Worm (Caenorhabditis elegans) whole organism, L4/young adult: ENCODE data around the gene cpna-2.

Experiments
- W03F9.2 ChIP-seq: fragments of 150-350 bp; optimal IDR thresholded peaks from 2 replicates; lab custom pipeline; 2014; ENCODE audit warnings: missing biosample characterization, missing genetic modification characterization
- dao-5 ChIP-seq: sonication (generic microtip); optimal IDR thresholded peaks from 2 replicates; lab custom pipeline; 2016; ENCODE audit warnings: missing genotype, missing genetic modification characterization, moderate library complexity, missing compliant biosample characterization

- TF ChIP-seq dao-5 (no peak), W03F9.2 (no peak)
These were observed 47.2 kb downstream of the cpna-2 start, which contains the start of gene C06A8.8 for ce11 chrII:7771917-7772316.
